Worm (Caenorhabditis elegans) whole organism, late embryonic: ENCODE data around the gene wrt-8.

Source experiments
- F13H6.1 ChIP-seq: sonication (generic microtip); optimal IDR thresholded peaks from 2 replicates; lab custom pipeline; 2016; ENCODE audit warnings: missing genetic modification characterization, missing compliant biosample characterization
- T23F11.4 ChIP-seq: fragments of 200-800 bp; sonication (Bioruptor generic); optimal IDR thresholded peaks from 2 replicates; lab custom pipeline; 2018; ENCODE audit warnings: mild to moderate bottlenecking, missing genetic modification characterization, missing compliant biosample characterization
- ceh-22 ChIP-seq: sonication (generic microtip); optimal IDR thresholded peaks from 2 replicates; lab custom pipeline; 2017; ENCODE audit warnings: missing biosample characterization, missing genetic modification characterization
- ceh-30 ChIP-seq: fragments of 150-350 bp; optimal IDR thresholded peaks from 2 replicates; lab custom pipeline; 2014; ENCODE audit warnings: missing biosample characterization, missing genetic modification characterization
- ceh-31 ChIP-seq: sonication (generic microtip); optimal IDR thresholded peaks from 2 replicates; lab custom pipeline; 2016; ENCODE audit warnings: missing genetic modification characterization, missing compliant biosample characterization
- ceh-45 ChIP-seq: fragments of 200-800 bp; sonication (Bioruptor generic); IDR thresholded peaks from 2 replicates; pipeline ENCODE4 v1.3.6; 2022; ENCODE audit warnings: missing genetic modification reagents, missing genetic modification characterization, missing compliant biosample characterization
- ceh-48 ChIP-seq: sonication (generic microtip); optimal IDR thresholded peaks from 2 replicates; lab custom pipeline; 2016; ENCODE audit warnings: missing genetic modification characterization, inconsistent platforms, missing compliant biosample characterization
- ceh-9 ChIP-seq: sonication (generic microtip); optimal IDR thresholded peaks from 2 replicates; lab custom pipeline; 2016; ENCODE audit warnings: mild to moderate bottlenecking, missing genetic modification characterization, inconsistent platforms, missing compliant biosample characterization
- dmd-4 ChIP-seq: sonication (generic microtip); optimal IDR thresholded peaks from 2 replicates; lab custom pipeline; 2016; ENCODE audit warnings: borderline replicate concordance, missing genetic modification characterization, missing compliant biosample characterization
- dve-1 ChIP-seq: sonication (generic microtip); optimal IDR thresholded peaks from 2 replicates; lab custom pipeline; 2017; ENCODE audit warnings: antibody characterized with exemption, mild to moderate bottlenecking, missing genetic modification characterization, missing compliant biosample characterization
- elt-2 ChIP-seq: sonication (generic microtip); optimal IDR thresholded peaks from 2 replicates; lab custom pipeline; 2016; ENCODE audit warnings: missing genetic modification reagents, missing genetic modification characterization, missing compliant biosample characterization
- elt-4 ChIP-seq: sonication (generic microtip); optimal IDR thresholded peaks from 2 replicates; lab custom pipeline; 2016; ENCODE audit warnings: missing genetic modification characterization, missing compliant biosample characterization
- eyg-1 ChIP-seq: sonication (generic microtip); optimal IDR thresholded peaks from 2 replicates; lab custom pipeline; 2016; ENCODE audit warnings: missing genotype, missing genetic modification characterization, missing compliant biosample characterization
- fkh-10 ChIP-seq: fragments of 150-350 bp; optimal IDR thresholded peaks from 2 replicates; lab custom pipeline; 2014; ENCODE audit warnings: missing biosample characterization, missing genetic modification reagents, missing genetic modification characterization
- hlh-13 ChIP-seq: fragments of 200-800 bp; sonication (Bioruptor generic); optimal IDR thresholded peaks from 2 replicates; lab custom pipeline; 2018; ENCODE audit warnings: mild to moderate bottlenecking, missing genetic modification characterization, missing compliant biosample characterization
- hlh-30 ChIP-seq: sonication (generic microtip); optimal IDR thresholded peaks from 2 replicates; lab custom pipeline; 2017; ENCODE audit warnings: antibody characterized with exemption, missing genetic modification characterization, missing compliant biosample characterization; ENCODE audit not compliant: insufficient read depth
- hlh-6 ChIP-seq: sonication (generic microtip); optimal IDR thresholded peaks from 2 replicates; lab custom pipeline; 2016; ENCODE audit warnings: missing genotype, missing genetic modification characterization, missing compliant biosample characterization
- hlh-8 ChIP-seq: sonication (generic microtip); optimal IDR thresholded peaks from 2 replicates; lab custom pipeline; 2016; ENCODE audit warnings: missing genotype, missing genetic modification characterization, missing compliant biosample characterization
- madf-2 ChIP-seq: sonication (generic microtip); optimal IDR thresholded peaks from 2 replicates; lab custom pipeline; 2017; ENCODE audit warnings: missing genetic modification characterization, missing compliant biosample characterization
- mec-3 ChIP-seq: sonication (generic microtip); optimal IDR thresholded peaks from 2 replicates; lab custom pipeline; 2016; ENCODE audit warnings: borderline replicate concordance, missing genetic modification characterization, missing compliant biosample characterization
- nhr-11 ChIP-seq: fragments of 150-350 bp; optimal IDR thresholded peaks from 2 replicates; lab custom pipeline; 2014; ENCODE audit warnings: missing biosample characterization, missing genetic modification characterization
- nhr-232 ChIP-seq: sonication (generic microtip); optimal IDR thresholded peaks from 2 replicates; lab custom pipeline; 2016; ENCODE audit warnings: missing genetic modification characterization, missing compliant biosample characterization
- odd-2 ChIP-seq: sonication (generic microtip); optimal IDR thresholded peaks from 2 replicates; lab custom pipeline; 2017; ENCODE audit warnings: antibody characterized with exemption, mild to moderate bottlenecking, missing genetic modification characterization, missing compliant biosample characterization
- pat-9 ChIP-seq: fragments of 200-800 bp; sonication (Bioruptor generic); optimal IDR thresholded peaks from 2 replicates; lab custom pipeline; 2018; ENCODE audit warnings: mild to moderate bottlenecking, missing genetic modification characterization, moderate library complexity, missing compliant biosample characterization
- ref-2 ChIP-seq: sonication (generic microtip); optimal IDR thresholded peaks from 2 replicates; lab custom pipeline; 2016; ENCODE audit warnings: missing genetic modification characterization, missing compliant biosample characterization
- sdc-2 ChIP-seq: sonication (generic microtip); optimal IDR thresholded peaks from 2 replicates; lab custom pipeline; 2016; ENCODE audit warnings: missing genotype, missing genetic modification characterization, missing compliant biosample characterization
- sox-4 ChIP-seq: sonication (generic microtip); optimal IDR thresholded peaks from 2 replicates; lab custom pipeline; 2017; ENCODE audit warnings: mild to moderate bottlenecking, missing genetic modification characterization, inconsistent platforms, missing compliant biosample characterization
- syd-9 ChIP-seq: sonication (generic microtip); optimal IDR thresholded peaks from 2 replicates; lab custom pipeline; 2016; ENCODE audit warnings: mild to moderate bottlenecking, missing genetic modification characterization, moderate library complexity, missing compliant biosample characterization
- tbx-2 ChIP-seq: sonication (generic microtip); optimal IDR thresholded peaks from 2 replicates; lab custom pipeline; 2016; ENCODE audit warnings: missing genetic modification characterization, missing compliant biosample characterization
- tbx-7 ChIP-seq: sonication (generic microtip); optimal IDR thresholded peaks from 2 replicates; lab custom pipeline; 2016; ENCODE audit warnings: missing genotype, missing genetic modification characterization, missing compliant biosample characterization
- ttx-3 ChIP-seq: sonication (generic microtip); optimal IDR thresholded peaks from 2 replicates; lab custom pipeline; 2016; ENCODE audit warnings: missing genetic modification reagents, missing genetic modification characterization, missing compliant biosample characterization
- unc-3 ChIP-seq, 2 experiments: fragments of 200-800 bp in 1 of 2; sonication (Bioruptor generic) in 1 of 2; sonication (generic microtip) in 1 of 2; conservative IDR thresholded peaks in 1 of 2; optimal IDR thresholded peaks in 1 of 2; 2 replicates each; pipeline versions ENCODE4 v1.3.6 to Lab custom; 2016 to 2022; ENCODE audit warnings: missing compliant biosample characterization in 2 of 2, missing genetic modification characterization in 2 of 2, missing genetic modification reagents in 1 of 2
- unc-42 ChIP-seq: sonication (generic microtip); optimal IDR thresholded peaks from 2 replicates; lab custom pipeline; 2016; ENCODE audit warnings: missing genotype, missing genetic modification characterization, missing compliant biosample characterization
- unc-55 ChIP-seq: sonication (generic microtip); optimal IDR thresholded peaks from 2 replicates; lab custom pipeline; 2017; ENCODE audit warnings: missing biosample characterization, missing genetic modification reagents, missing genetic modification characterization
- unc-86 ChIP-seq: sonication (generic microtip); optimal IDR thresholded peaks from 2 replicates; lab custom pipeline; 2016; ENCODE audit warnings: missing genetic modification characterization, missing compliant biosample characterization
- zip-5 ChIP-seq: sonication (generic microtip); optimal IDR thresholded peaks from 2 replicates; lab custom pipeline; 2016; ENCODE audit warnings: missing genetic modification characterization, missing compliant biosample characterization

wrt-8 gene

ce11 chrV:15344481-15344880, at the start of gene wrt-8:
TSS of gene wrt-8 (minus strand) at chrV:15344581.
- TF ChIP-seq pat-9 (tag; lab: Kevin White, UChicago) = no peak
- no peak for TF ChIP-seq ceh-30 (tag; lab: Kevin White, UChicago)
- no peak for TF ChIP-seq dmd-4 (tag; lab: Kevin White, UChicago)
- no peak for TF ChIP-seq ceh-45 (GFP tag; lab: Robert Waterston, UW)
- TF ChIP-seq hlh-8 (tag; lab: Kevin White, UChicago) = no peak
- TF ChIP-seq T23F11.4 (GFP tag; lab: Kevin White, UChicago) = no peak
- TF ChIP-seq hlh-6 = no peak
- no peak for TF ChIP-seq unc-86 (tag; lab: Kevin White, UChicago)

- no peak for TF ChIP-seq sox-4 (tag; lab: Kevin White, UChicago)
- TF ChIP-seq mec-3 (tag; lab: Kevin White, UChicago) = no peak
- no peak for TF ChIP-seq hlh-30 (tag; lab: Kevin White, UChicago)
- TF ChIP-seq unc-42 (tag; lab: Kevin White, UChicago) = peak; percentile 17
- no peak for TF ChIP-seq T23F11.4 (GFP tag; lab: Kevin White, UChicago)
- no peak for TF ChIP-seq madf-2 (tag; lab: Kevin White, UChicago)
- TF ChIP-seq ceh-31 (tag; lab: Kevin White, UChicago) = no peak
- TF ChIP-seq F13H6.1 = no peak
Observed at ce11 chrV:15392064-15392463, 47.7 kb upstream of the wrt-8 start.

- peak; percentile 7 for TF ChIP-seq elt-2 (tag; lab: Kevin White, UChicago)
- no peak for TF ChIP-seq fkh-10 (GFP tag; lab: Kevin White, UChicago)
Observed at ce11 chrV:15388820-15389384, 44.5 kb upstream of the wrt-8 start, which contains the start of gene srh-170. TSS of gene srh-170 (minus strand) at chrV:15388870.

- no peak for TF ChIP-seq F13H6.1
- no peak for TF ChIP-seq dve-1 (tag; lab: Kevin White, UChicago)
- no peak for TF ChIP-seq ttx-3 (tag; lab: Kevin White, UChicago)
- TF ChIP-seq nhr-11 (tag; lab: Kevin White, UChicago) = no peak
- TF ChIP-seq syd-9 (tag; lab: Kevin White, UChicago) = no peak
- no peak for TF ChIP-seq ceh-48 (tag; lab: Kevin White, UChicago)
- TF ChIP-seq unc-3 (GFP tag; conservative IDR thresholded peaks at IDR 0.05; lab: Robert Waterston, UW) = no peak
- no peak for TF ChIP-seq unc-3 (tag; optimal IDR thresholded peaks at IDR 0.05; lab: Kevin White, UChicago)
- TF ChIP-seq sox-4 (tag; lab: Kevin White, UChicago) = no peak
- TF ChIP-seq tbx-2 (tag; lab: Kevin White, UChicago) = no peak
- TF ChIP-seq odd-2 (tag; lab: Kevin White, UChicago) = no peak
Observed at ce11 chrV:15384733-15385132, 40.4 kb upstream of the wrt-8 start, which contains the start of gene str-102. TSS of gene str-102 (plus strand) at chrV:15385033.

- TF ChIP-seq eyg-1 (tag; lab: Kevin White, UChicago) = no peak
- no peak for TF ChIP-seq madf-2 (tag; lab: Kevin White, UChicago)
- no peak for TF ChIP-seq sdc-2 (tag; lab: Kevin White, UChicago)
- TF ChIP-seq hlh-6 = no peak
- TF ChIP-seq ceh-9 (tag; lab: Kevin White, UChicago) = no peak
- no peak for TF ChIP-seq nhr-232 (tag; lab: Kevin White, UChicago)
- no peak for TF ChIP-seq unc-55
- no peak for TF ChIP-seq hlh-13 (GFP tag; lab: Kevin White, UChicago)
- TF ChIP-seq ref-2 (tag; lab: Kevin White, UChicago) = no peak
- no peak for TF ChIP-seq tbx-7 (tag; lab: Kevin White, UChicago)
- no peak for TF ChIP-seq pat-9 (tag; lab: Kevin White, UChicago)
- no peak for TF ChIP-seq unc-42 (tag; lab: Kevin White, UChicago)
- no peak for TF ChIP-seq ceh-45 (GFP tag; lab: Robert Waterston, UW)
- TF ChIP-seq hlh-30 (tag; lab: Kevin White, UChicago) = no peak
- no peak for TF ChIP-seq elt-4
- TF ChIP-seq zip-5 (tag; lab: Kevin White, UChicago) = no peak
- no peak for TF ChIP-seq ceh-22 (tag; lab: Kevin White, UChicago)
- TF ChIP-seq T23F11.4 (GFP tag; lab: Kevin White, UChicago) = no peak
- TF ChIP-seq tbx-2 (tag; lab: Kevin White, UChicago) = no peak
Observed at ce11 chrV:15383739-15384138, 39.4 kb upstream of the wrt-8 start, which contains the start of gene str-88. TSS of gene str-88 (minus strand) at chrV:15383839.
